Fruit fly (Drosophila melanogaster) whole organism, embryonic: ENCODE results near the gene CG13917.

Experiments
- Asciz ChIP-seq: fragments of 200-800 bp; sonication (Bioruptor generic); optimal IDR thresholded peaks from 2 replicates; lab custom pipeline; 2017; ENCODE audit warnings: missing biosample characterization, mild to moderate bottlenecking, missing genetic modification characterization, missing genetic modification reagents
- Awh ChIP-seq: fragments of 200-800 bp; sonication (Bioruptor generic); IDR thresholded peaks from 2 replicates; pipeline ENCODE4, ENCODE4 v1.3.6; 2022; ENCODE audit warnings: missing biosample characterization, missing genetic modification characterization
- CG10431 ChIP-seq: fragments of 200-800 bp; sonication (Bioruptor generic); optimal IDR thresholded peaks from 3 replicates; lab custom pipeline; 2018; ENCODE audit warnings: missing biosample characterization, mild to moderate bottlenecking, missing genetic modification characterization
- CG10959 ChIP-seq: fragments of 200-800 bp; sonication (Bioruptor generic); IDR thresholded peaks from 2 replicates; pipeline ENCODE4 v1.3.6; 2022; ENCODE audit warnings: missing biosample characterization, missing genetic modification characterization
- CG12071 ChIP-seq: fragments of 200-800 bp; sonication (Bioruptor generic); optimal IDR thresholded peaks from 3 replicates; lab custom pipeline; 2018; ENCODE audit warnings: missing biosample characterization, mild to moderate bottlenecking, missing genetic modification characterization
- CG13894 ChIP-seq: fragments of 200-800 bp; sonication (Bioruptor generic); optimal IDR thresholded peaks from 3 replicates; lab custom pipeline; 2018; ENCODE audit warnings: missing biosample characterization, mild to moderate bottlenecking, missing genetic modification characterization, moderate library complexity
- CG1832 ChIP-seq: fragments of 200-800 bp; sonication (Bioruptor generic); optimal IDR thresholded peaks from 2 replicates; lab custom pipeline; 2017; ENCODE audit warnings: missing biosample characterization, mild to moderate bottlenecking, missing genetic modification characterization, inconsistent platforms
- CG3847 ChIP-seq: fragments of 200-800 bp; sonication (Bioruptor generic); IDR thresholded peaks from 2 replicates; pipeline ENCODE4 v1.3.6; 2022; ENCODE audit warnings: missing biosample characterization, missing genetic modification characterization
- CG43689 ChIP-seq: fragments of 200-800 bp; sonication (Bioruptor generic); IDR thresholded peaks from 2 replicates; pipeline ENCODE4 v1.3.6; 2022; ENCODE audit warnings: missing biosample characterization, missing genetic modification characterization
- CG5245 ChIP-seq: fragments of 200-800 bp; sonication (Bioruptor generic); optimal IDR thresholded peaks from 3 replicates; lab custom pipeline; 2016; ENCODE audit warnings: missing biosample characterization, missing genetic modification characterization
- CG7372 ChIP-seq: fragments of 200-800 bp; sonication (Bioruptor generic); IDR thresholded peaks from 2 replicates; pipeline ENCODE4 v1.3.6; 2022; ENCODE audit warnings: missing biosample characterization, missing genetic modification characterization
- Dbx ChIP-seq: fragments of 200-800 bp; sonication (Bioruptor generic); IDR thresholded peaks from 3 replicates; pipeline ENCODE4 v1.3.6; 2022; ENCODE audit warnings: missing biosample characterization, missing genetic modification characterization
- HmgZ ChIP-seq: fragments of 200-800 bp; sonication (Bioruptor generic); optimal IDR thresholded peaks from 2 replicates; lab custom pipeline; 2018; ENCODE audit warnings: missing biosample characterization, mild to moderate bottlenecking, missing genetic modification characterization
- MESR4 ChIP-seq: fragments of 200-800 bp; sonication (Bioruptor generic); optimal IDR thresholded peaks from 2 replicates; lab custom pipeline; 2018; ENCODE audit warnings: missing biosample characterization, mild to moderate bottlenecking, missing genetic modification characterization, moderate library complexity
- NC2β ChIP-seq: fragments of 200-800 bp; sonication (Bioruptor generic); optimal IDR thresholded peaks from 2 replicates; lab custom pipeline; 2016; ENCODE audit warnings: missing biosample characterization, missing genetic modification characterization
- Nf-YA ChIP-seq: fragments of 200-800 bp; sonication (Bioruptor generic); IDR thresholded peaks from 2 replicates; pipeline ENCODE4 v1.3.6; 2022; ENCODE audit warnings: missing biosample characterization, missing genetic modification characterization
- Optix ChIP-seq: fragments of 200-800 bp; sonication (Bioruptor generic); IDR thresholded peaks from 3 replicates; pipeline ENCODE4 v1.3.6; 2022; ENCODE audit warnings: missing biosample characterization, missing genetic modification characterization
- Sox100B ChIP-seq: fragments of 200-800 bp; sonication (Bioruptor generic); optimal IDR thresholded peaks from 3 replicates; lab custom pipeline; 2018; ENCODE audit warnings: missing biosample characterization, mild to moderate bottlenecking, missing genetic modification characterization
- Spps ChIP-seq: fragments of 200-800 bp; sonication (Bioruptor generic); optimal IDR thresholded peaks from 2 replicates; lab custom pipeline; 2018; ENCODE audit warnings: missing biosample characterization, mild to moderate bottlenecking, missing genetic modification characterization
- aop ChIP-seq: fragments of 200-800 bp; sonication (Bioruptor generic); IDR thresholded peaks from 2 replicates; pipeline ENCODE4 v1.3.6; 2022; ENCODE audit warnings: missing biosample characterization, missing genetic modification characterization
- ap ChIP-seq: fragments of 200-800 bp; sonication (Bioruptor generic); IDR thresholded peaks from 2 replicates; pipeline ENCODE4 v1.3.6; 2022; ENCODE audit warnings: missing biosample characterization, missing genetic modification characterization
- bcd ChIP-seq: fragments of 200-800 bp; sonication (Bioruptor generic); optimal IDR thresholded peaks from 2 replicates; lab custom pipeline; 2017; ENCODE audit warnings: missing biosample characterization, mild to moderate bottlenecking, missing genetic modification characterization
- cad ChIP-seq: fragments of >200 bp; optimal IDR thresholded peaks from 2 replicates; lab custom pipeline; 2017; ENCODE audit warnings: missing biosample characterization, missing genetic modification characterization
- crc ChIP-seq: fragments of 200-800 bp; sonication (Bioruptor generic); optimal IDR thresholded peaks from 2 replicates; lab custom pipeline; 2016; ENCODE audit warnings: missing biosample characterization, missing genetic modification characterization
- crp ChIP-seq, 2 experiments: fragments of 200-800 bp; sonication (Bioruptor generic); optimal IDR thresholded peaks; 2 replicates in 1 of 2; 3 replicates in 1 of 2; lab custom pipeline; 2017; ENCODE audit warnings: missing biosample characterization in 2 of 2, missing genetic modification characterization in 2 of 2, mild to moderate bottlenecking in 1 of 2, moderate library complexity in 1 of 2
- cwo ChIP-seq: fragments of 200-800 bp; sonication (Bioruptor generic); optimal IDR thresholded peaks from 3 replicates; lab custom pipeline; 2017; ENCODE audit warnings: missing biosample characterization, missing genetic modification characterization, mild to moderate bottlenecking, moderate library complexity, missing genetic modification reagents
- dmrt11E ChIP-seq: fragments of 200-800 bp; sonication (Bioruptor generic); optimal IDR thresholded peaks from 3 replicates; lab custom pipeline; 2018; ENCODE audit warnings: missing biosample characterization, mild to moderate bottlenecking, missing genetic modification characterization, moderate library complexity
- dysf ChIP-seq: fragments of 200-800 bp; sonication (Bioruptor generic); IDR thresholded peaks from 3 replicates; pipeline ENCODE4 v1.3.6; 2022; ENCODE audit warnings: missing biosample characterization, missing genetic modification characterization
- ewg ChIP-seq: fragments of 200-800 bp; sonication (Bioruptor generic); optimal IDR thresholded peaks from 3 replicates; lab custom pipeline; 2017; ENCODE audit warnings: mild to moderate bottlenecking, missing biosample characterization, missing genetic modification reagents, missing genetic modification characterization
- exex ChIP-seq: fragments of 200-800 bp; sonication (Bioruptor generic); optimal IDR thresholded peaks from 4 replicates; lab custom pipeline; 2018; ENCODE audit warnings: missing biosample characterization, mild to moderate bottlenecking, missing genetic modification characterization, moderate library complexity
- fd64A ChIP-seq: fragments of 200-800 bp; sonication (Bioruptor generic); optimal IDR thresholded peaks from 3 replicates; lab custom pipeline; 2018; ENCODE audit warnings: missing biosample characterization, mild to moderate bottlenecking, missing genetic modification characterization
- fd96Cb ChIP-seq: fragments of 200-800 bp; sonication (Bioruptor generic); optimal IDR thresholded peaks from 2 replicates; lab custom pipeline; 2018; ENCODE audit warnings: missing biosample characterization, mild to moderate bottlenecking, missing genetic modification characterization, moderate library complexity
- knrl ChIP-seq: fragments of 200-800 bp; sonication (Bioruptor generic); IDR thresholded peaks from 3 replicates; pipeline ENCODE4 v1.3.6; 2022; ENCODE audit warnings: missing biosample characterization, missing genetic modification characterization; ENCODE audit not compliant: partially characterized antibody
- lilli ChIP-seq: fragments of 200-800 bp; sonication (Bioruptor generic); optimal IDR thresholded peaks from 3 replicates; lab custom pipeline; 2016; ENCODE audit warnings: missing biosample characterization, missing genetic modification characterization
- lola ChIP-seq, 3 experiments: fragments of >200 bp in 2 of 3; fragments of 200-800 bp in 1 of 3; sonication (Bioruptor generic) in 1 of 3; optimal IDR thresholded peaks; 2 replicates each; lab custom pipeline; 2017 to 2019; ENCODE audit warnings: missing biosample characterization in 3 of 3, missing genetic modification characterization in 3 of 3, mild to moderate bottlenecking in 1 of 3, moderate library complexity in 1 of 3
- lov ChIP-seq, 2 experiments: fragments of 200-800 bp in 1 of 2; fragments of >200 bp in 1 of 2; sonication (Bioruptor generic) in 1 of 2; IDR thresholded peaks in 1 of 2; optimal IDR thresholded peaks in 1 of 2; 2 replicates in 1 of 2; 3 replicates in 1 of 2; pipeline versions ENCODE4 v1.3.6 to Lab custom; 2017 to 2022; ENCODE audit warnings: missing biosample characterization in 1 of 2, missing genetic modification characterization in 1 of 2
- onecut ChIP-seq: fragments of 200-800 bp; sonication (Bioruptor generic); IDR thresholded peaks from 2 replicates; pipeline ENCODE4 v1.3.6; 2022; ENCODE audit warnings: missing biosample characterization, missing genetic modification characterization
- otp ChIP-seq: fragments of 200-800 bp; sonication (Bioruptor generic); IDR thresholded peaks from 3 replicates; pipeline ENCODE4, ENCODE4 v1.3.6; 2022; ENCODE audit warnings: missing biosample characterization, missing genetic modification characterization
- psq ChIP-seq: fragments of 200-800 bp; sonication (Bioruptor generic); optimal IDR thresholded peaks from 2 replicates; lab custom pipeline; 2017; ENCODE audit warnings: missing biosample characterization, missing genetic modification characterization
- sens-2 ChIP-seq: fragments of 200-800 bp; sonication (Bioruptor generic); IDR thresholded peaks from 2 replicates; pipeline ENCODE4 v1.3.6; 2022; ENCODE audit warnings: missing biosample characterization, missing genetic modification characterization
- sisA ChIP-seq: fragments of 200-800 bp; sonication (Bioruptor generic); IDR thresholded peaks from 2 replicates; pipeline ENCODE4 v1.3.6; 2022; ENCODE audit warnings: missing biosample characterization, missing genetic modification characterization
- ssp ChIP-seq: fragments of 200-800 bp; sonication (Bioruptor generic); IDR thresholded peaks from 2 replicates; pipeline ENCODE4 v1.3.6; 2022; ENCODE audit warnings: missing biosample characterization, missing genetic modification characterization
- toy ChIP-seq: fragments of 200-800 bp; sonication (Bioruptor generic); IDR thresholded peaks from 2 replicates; pipeline ENCODE4 v1.3.6; 2022; ENCODE audit warnings: missing biosample characterization, missing genetic modification characterization
- unc-4 ChIP-seq: fragments of 200-800 bp; sonication (Bioruptor generic); IDR thresholded peaks from 2 replicates; pipeline ENCODE4 v1.3.6; 2022; ENCODE audit warnings: missing biosample characterization, missing genetic modification characterization; ENCODE audit not compliant: partially characterized antibody
- vnd ChIP-seq: fragments of 200-800 bp; sonication (Bioruptor generic); IDR thresholded peaks from 3 replicates; pipeline ENCODE4 v1.3.6; 2022; ENCODE audit warnings: missing biosample characterization, missing genetic modification characterization; ENCODE audit not compliant: partially characterized antibody
- wdn ChIP-seq: fragments of 200-800 bp; sonication (Bioruptor generic); IDR thresholded peaks from 2 replicates; pipeline ENCODE4 v1.3.6; 2022; ENCODE audit warnings: missing biosample characterization, missing genetic modification characterization
- zfh1 ChIP-seq: fragments of 200-800 bp; sonication (Bioruptor generic); IDR thresholded peaks from 3 replicates; pipeline ENCODE4 v1.3.6; 2022; ENCODE audit warnings: missing biosample characterization, missing genetic modification characterization

Gene CG13917

dm6 chr3L:1584781-1585180, 8.3 kb downstream of the CG13917 start (continued):
- TF ChIP-seq ap (GFP tag; lab: Robert Waterston, UW): no peak
- no peak for TF ChIP-seq cwo (GFP tag; lab: Kevin White, UChicago)
- TF ChIP-seq bcd (GFP tag; lab: Kevin White, UChicago): no peak
- TF ChIP-seq Asciz (GFP tag; lab: Kevin White, UChicago): peak; percentile 16
- peak; percentile 58; the same call in 2 of the 3 replicates for TF ChIP-seq zfh1 (GFP tag; lab: Robert Waterston, UW)
- TF ChIP-seq ewg (GFP tag; lab: Kevin White, UChicago): no peak
- no peak for TF ChIP-seq crp (GFP tag; optimal IDR thresholded peaks at IDR 0.05; lab: Kevin White, UChicago)
- TF ChIP-seq ssp (GFP tag; lab: Robert Waterston, UW): peak; percentile 41; the same call in 1 of the 2 replicates
- TF ChIP-seq MESR4 (GFP tag; lab: Kevin White, UChicago): no peak
- 0 out of 3 replicates have a peak, but pooled peaks have one; percentile 15 for TF ChIP-seq otp
- TF ChIP-seq wdn (GFP tag; lab: Robert Waterston, UW): no peak
- TF ChIP-seq CG43689 (GFP tag; lab: Robert Waterston, UW): no peak
- TF ChIP-seq CG13894 (tag; lab: Kevin White, UChicago): no peak
- peak; percentile 72 for TF ChIP-seq Awh
- peak; percentile 54; the same call in 1 of the 3 replicates for TF ChIP-seq dysf (GFP tag; lab: Robert Waterston, UW)
- TF ChIP-seq Nf-YA (GFP tag; lab: Robert Waterston, UW): peak; percentile 31; the same call in 1 of the 2 replicates
- peak; percentile 9 for TF ChIP-seq Sox100B (GFP tag; lab: Kevin White, UChicago)
- no peak for TF ChIP-seq cad (GFP tag; lab: Kevin White, UChicago)
- TF ChIP-seq Dbx (GFP tag; lab: Robert Waterston, UW): no peak
- TF ChIP-seq, all 482 proteins: peak for 77

dm6 chr3L:1586266-1587054, 10.0 kb downstream of the CG13917 start:
- TF ChIP-seq lilli (GFP tag; lab: Kevin White, UChicago) (no peak), vnd (GFP tag; lab: Robert Waterston, UW) (no peak), CG7372 (GFP tag; lab: Robert Waterston, UW) (no peak), sisA (no peak), Optix (GFP tag; lab: Robert Waterston, UW) (no peak), MESR4 (GFP tag; lab: Kevin White, UChicago) (no peak), aop (no peak), exex (peak; percentile 59), fd64A (GFP tag; lab: Kevin White, UChicago) (no peak), CG3847 (GFP tag; lab: Robert Waterston, UW) (no peak), crc (no peak), fd96Cb (no peak), Spps (tag; lab: Kevin White, UChicago) (peak; percentile 9), lov (optimal IDR thresholded peaks at IDR 0.05; lab: Kevin White, UChicago) (no peak), lov (GFP tag; IDR thresholded peaks at IDR 0.05; lab: Robert Waterston, UW) (0 out of 3 replicates have a peak, but pooled peaks have one; percentile 54), unc-4 (GFP tag; lab: Robert Waterston, UW) (peak; percentile 55; the same call in 1 of the 2 replicates), CG12071 (GFP tag; lab: Kevin White, UChicago) (peak; percentile 20), HmgZ (no peak), CG5245 (peak; percentile 7), onecut (GFP tag; lab: Robert Waterston, UW) (peak; percentile 31; the same call in 1 of the 2 replicates), sens-2 (no peak), psq (GFP tag; lab: Kevin White, UChicago) (no peak), CG10959 (GFP tag; lab: Robert Waterston, UW) (no peak), NC2β (no peak), crp (GFP tag; optimal IDR thresholded peaks at IDR 0.05; lab: Kevin White, UChicago) (no peak), knrl (GFP tag; lab: Robert Waterston, UW) (no peak), lola (GFP tag; optimal IDR thresholded peaks at IDR 0.05; lab: Kevin White, UChicago) (no peak), CG13894 (tag; lab: Kevin White, UChicago) (peak; percentile 54), CG10431 (GFP tag; lab: Kevin White, UChicago) (no peak), CG1832 (GFP tag; lab: Kevin White, UChicago) (peak; percentile 15), dmrt11E (no peak), toy (GFP tag; lab: Robert Waterston, UW) (no peak)
